Fruit fly (Drosophila melanogaster): Measurements from ENCODE around the gene Arf4.

DNA sequence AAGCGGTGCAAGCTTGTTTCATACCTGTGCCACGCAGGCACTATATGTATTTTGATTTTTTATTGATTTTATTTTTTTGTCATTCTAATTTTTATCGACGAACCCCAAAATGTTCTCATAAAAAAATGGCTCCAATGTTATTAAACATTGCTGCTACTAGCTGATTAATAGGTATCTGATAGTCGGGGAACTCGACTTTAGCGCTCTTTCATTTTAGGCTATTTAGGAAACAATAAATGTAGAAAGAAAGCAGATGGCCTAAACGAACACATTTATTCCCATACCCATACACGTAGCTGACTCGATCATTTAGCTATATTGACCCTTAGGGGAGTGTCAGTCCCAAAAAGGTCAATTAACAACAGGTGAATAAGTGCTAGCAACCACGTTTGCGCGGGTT, 33.7 kb upstream of the Arf4 start:
- TF ChIP-seq CG3919 (GFP tag; optimal IDR thresholded peaks at IDR 0.05) = no peak
- TF ChIP-seq Hr4 (GFP tag; optimal IDR thresholded peaks at IDR 0.05) = no peak
- TF ChIP-seq CG6163 (GFP tag; IDR thresholded peaks at IDR 0.05) = no peak
- TF ChIP-seq CG31627 (GFP tag; optimal IDR thresholded peaks at IDR 0.05) = no peak
- TF ChIP-seq Met (GFP tag; optimal IDR thresholded peaks at IDR 0.05) = no peak
- no peak for TF ChIP-seq svp (GFP tag)
- TF ChIP-seq CG4318 (GFP tag; optimal IDR thresholded peaks at IDR 0.05) = no peak
- no peak for TF ChIP-seq cyc (GFP tag; optimal IDR thresholded peaks at IDR 0.05)
